Worm (Caenorhabditis elegans) whole organism, young adult: ENCODE measurements around the gene Y62H9A.9.

ENCODE experiments used
- F23B12.7 ChIP-seq: sonication (generic microtip); optimal IDR thresholded peaks from 2 replicates; lab custom pipeline; 2017; ENCODE audit warnings: missing genetic modification characterization, mild to moderate bottlenecking, missing compliant biosample characterization, antibody characterized with exemption, moderate library complexity; ENCODE audit not compliant: insufficient read depth
- F39B2.1 ChIP-seq: fragments of 200-800 bp; sonication (Bioruptor generic); IDR thresholded peaks from 2 replicates; pipeline ENCODE4 v1.3.6; 2022; ENCODE audit warnings: missing genetic modification reagents, missing genetic modification characterization, missing compliant biosample characterization
- F49E8.2 ChIP-seq: sonication (generic microtip); optimal IDR thresholded peaks from 3 replicates; lab custom pipeline; 2017; ENCODE audit warnings: missing genetic modification characterization, mild to moderate bottlenecking, missing compliant biosample characterization, antibody characterized with exemption, moderate library complexity; ENCODE audit not compliant: insufficient read depth
- F55B11.4 ChIP-seq: sonication (generic microtip); optimal IDR thresholded peaks from 2 replicates; lab custom pipeline; 2016; ENCODE audit warnings: missing compliant biosample characterization, missing genetic modification characterization, borderline replicate concordance; ENCODE audit not compliant: insufficient read depth
- F57A8.1 ChIP-seq: fragments of 200-800 bp; sonication (Bioruptor generic); optimal IDR thresholded peaks from 2 replicates; lab custom pipeline; 2018; ENCODE audit warnings: mild to moderate bottlenecking, missing genetic modification characterization, moderate library complexity, missing compliant biosample characterization
- T26A5.8 ChIP-seq: sonication (generic microtip); optimal IDR thresholded peaks from 2 replicates; lab custom pipeline; 2016; ENCODE audit warnings: missing genetic modification characterization, missing compliant biosample characterization
- Y56A3A.18 ChIP-seq: fragments of 200-800 bp; sonication (Bioruptor generic); IDR thresholded peaks from 2 replicates; pipeline ENCODE4 v1.3.6; 2022; ENCODE audit warnings: missing genetic modification reagents, missing genetic modification characterization, missing compliant biosample characterization
- akir-1 ChIP-seq: fragments of 200-800 bp; sonication (Bioruptor generic); optimal IDR thresholded peaks from 2 replicates; lab custom pipeline; 2018; ENCODE audit warnings: mild to moderate bottlenecking, missing genetic modification characterization, moderate library complexity, missing compliant biosample characterization
- ama-1 ChIP-seq, 3 experiments: fragments of 150-350 bp in 1 of 3; sonication (generic microtip) in 2 of 3; optimal IDR thresholded peaks; 2 replicates each; lab custom pipeline; 2014 to 2018; ENCODE audit warnings: missing biosample characterization in 2 of 3, missing genetic modification characterization in 2 of 3, missing genetic modification reagents in 2 of 3
- atf-7 ChIP-seq: sonication (generic microtip); optimal IDR thresholded peaks from 2 replicates; lab custom pipeline; 2017; ENCODE audit warnings: mild to moderate bottlenecking, missing genetic modification characterization, missing compliant biosample characterization
- attf-6 ChIP-seq: fragments of 200-800 bp; sonication (Bioruptor generic); IDR thresholded peaks from 2 replicates; pipeline ENCODE4 v1.3.6; 2022; ENCODE audit warnings: missing genetic modification reagents, missing genetic modification characterization, missing compliant biosample characterization
- ceh-100 ChIP-seq: fragments of 200-800 bp; sonication (Bioruptor generic); IDR thresholded peaks from 2 replicates; pipeline ENCODE4 v1.3.6; 2022; ENCODE audit warnings: missing genetic modification reagents, missing genetic modification characterization, missing compliant biosample characterization
- ceh-79 ChIP-seq: sonication (generic microtip); optimal IDR thresholded peaks from 2 replicates; lab custom pipeline; 2017; ENCODE audit warnings: mild to moderate bottlenecking, missing genetic modification characterization, missing compliant biosample characterization
- chd-7 ChIP-seq: sonication (generic microtip); optimal IDR thresholded peaks from 2 replicates; lab custom pipeline; 2016; ENCODE audit warnings: mild to moderate bottlenecking, missing genetic modification characterization, moderate library complexity, missing compliant biosample characterization
- die-1 ChIP-seq: sonication (generic microtip); optimal IDR thresholded peaks from 2 replicates; lab custom pipeline; 2016; ENCODE audit warnings: missing genotype, mild to moderate bottlenecking, missing genetic modification characterization, missing compliant biosample characterization
- fkh-3 ChIP-seq: sonication (generic microtip); optimal IDR thresholded peaks from 2 replicates; lab custom pipeline; 2016; ENCODE audit warnings: mild to moderate bottlenecking, missing genetic modification characterization, missing compliant biosample characterization
- gei-17 ChIP-seq: fragments of 200-800 bp; sonication (Bioruptor generic); optimal IDR thresholded peaks from 2 replicates; lab custom pipeline; 2018; ENCODE audit warnings: mild to moderate bottlenecking, missing genetic modification characterization, missing compliant biosample characterization
- hlh-12 ChIP-seq: sonication (generic microtip); optimal IDR thresholded peaks from 2 replicates; lab custom pipeline; 2016; ENCODE audit warnings: missing genetic modification characterization, missing compliant biosample characterization
- hsf-1 ChIP-seq: fragments of 200-800 bp; sonication (Bioruptor generic); IDR thresholded peaks from 2 replicates; pipeline ENCODE4 v1.3.6; 2022; ENCODE audit warnings: missing genetic modification reagents, missing genetic modification characterization, missing compliant biosample characterization
- lag-1 ChIP-seq: fragments of 200-800 bp; sonication (Bioruptor generic); IDR thresholded peaks from 2 replicates; pipeline ENCODE4 v1.3.6; 2022; ENCODE audit warnings: missing genetic modification reagents, missing genetic modification characterization, missing compliant biosample characterization
- lin-35 ChIP-seq, 3 experiments: fragments of 150-350 bp in 2 of 3; sonication (generic microtip) in 1 of 3; optimal IDR thresholded peaks; 2 replicates each; lab custom pipeline; 2014 to 2018; ENCODE audit warnings: missing biosample characterization in 3 of 3, missing genetic modification characterization in 3 of 3, missing genetic modification reagents in 3 of 3
- lin-54 ChIP-seq: fragments of 200-800 bp; sonication (Bioruptor generic); optimal IDR thresholded peaks from 2 replicates; lab custom pipeline; 2018; ENCODE audit warnings: mild to moderate bottlenecking, missing genetic modification characterization, missing compliant biosample characterization
- lsy-27 ChIP-seq: sonication (generic microtip); optimal IDR thresholded peaks from 2 replicates; lab custom pipeline; 2017; ENCODE audit warnings: missing genetic modification characterization, mild to moderate bottlenecking, missing compliant biosample characterization, antibody characterized with exemption, missing genotype, borderline replicate concordance; ENCODE audit not compliant: insufficient read depth
- madf-6 ChIP-seq: fragments of 200-800 bp; sonication (Bioruptor generic); IDR thresholded peaks from 2 replicates; pipeline ENCODE4 v1.3.6; 2022; ENCODE audit warnings: missing genetic modification reagents, missing genetic modification characterization, missing compliant biosample characterization
- mxl-1 ChIP-seq: sonication (generic microtip); optimal IDR thresholded peaks from 2 replicates; lab custom pipeline; 2016; ENCODE audit warnings: missing genetic modification characterization, missing compliant biosample characterization
- nfya-2 ChIP-seq: fragments of 200-800 bp; sonication (Bioruptor generic); IDR thresholded peaks from 2 replicates; pipeline ENCODE4 v1.3.6; 2022; ENCODE audit warnings: missing genetic modification reagents, missing genetic modification characterization, missing compliant biosample characterization
- nhr-120 ChIP-seq: fragments of 200-800 bp; sonication (Bioruptor generic); IDR thresholded peaks from 2 replicates; pipeline ENCODE4 v1.3.6; 2022; ENCODE audit warnings: missing genetic modification characterization, missing compliant biosample characterization
- nhr-90 ChIP-seq: sonication (generic microtip); optimal IDR thresholded peaks from 2 replicates; lab custom pipeline; 2016; ENCODE audit warnings: missing genotype, mild to moderate bottlenecking, missing genetic modification characterization, missing compliant biosample characterization
- pha-4 ChIP-seq: fragments of 150-350 bp; sonication (generic microtip); optimal IDR thresholded peaks from 2 replicates; lab custom pipeline; 2014; ENCODE audit warnings: missing biosample characterization, missing genetic modification reagents, missing genetic modification characterization
- snpc-1.1 ChIP-seq: sonication (generic microtip); optimal IDR thresholded peaks from 2 replicates; lab custom pipeline; 2017; ENCODE audit warnings: missing genetic modification characterization, mild to moderate bottlenecking, missing compliant biosample characterization, antibody characterized with exemption, moderate library complexity, missing genotype, missing genetic modification reagents; ENCODE audit not compliant: insufficient read depth
- unc-62 ChIP-seq: fragments of 150-350 bp; optimal IDR thresholded peaks from 2 replicates; lab custom pipeline; 2014; ENCODE audit warnings: missing biosample characterization, missing genetic modification reagents, missing genetic modification characterization
- xnd-1 ChIP-seq: sonication (generic microtip); optimal IDR thresholded peaks from 2 replicates; lab custom pipeline; 2016; ENCODE audit warnings: missing genotype, missing genetic modification reagents, missing genetic modification characterization, missing compliant biosample characterization
- ztf-22 ChIP-seq: fragments of 200-800 bp; sonication (Bioruptor generic); optimal IDR thresholded peaks from 2 replicates; lab custom pipeline; 2018; ENCODE audit warnings: mild to moderate bottlenecking, missing genetic modification characterization, moderate library complexity, missing compliant biosample characterization
- ztf-3 ChIP-seq: fragments of 200-800 bp; sonication (Bioruptor generic); optimal IDR thresholded peaks from 2 replicates; lab custom pipeline; 2018; ENCODE audit warnings: mild to moderate bottlenecking, missing genetic modification characterization, missing compliant biosample characterization

The Y62H9A.9 gene

ce11 chrX:11885577-11885976 is 12.4 kb downstream of the Y62H9A.9 start, which contains the start of gene Y62H9A.7:
Gene Y62H9A.7, minus strand, starts transcription at chrX:11885677.
- TF ChIP-seq xnd-1 (tag; lab: Kevin White, UChicago) (no peak), ceh-100 (GFP tag; lab: Robert Waterston, UW) (no peak), F55B11.4 (tag; lab: Kevin White, UChicago) (no peak), snpc-1.1 (tag; lab: Kevin White, UChicago) (no peak), madf-6 (GFP tag; lab: Robert Waterston, UW) (no peak), T26A5.8 (tag; lab: Kevin White, UChicago) (no peak), nhr-90 (tag; lab: Kevin White, UChicago) (no peak), ztf-22 (no peak), lsy-27 (no peak), unc-62 (GFP tag; lab: Kevin White, UChicago) (no peak), chd-7 (tag; lab: Kevin White, UChicago) (no peak), F23B12.7 (tag; lab: Kevin White, UChicago) (no peak), die-1 (tag; lab: Kevin White, UChicago) (no peak), nfya-2 (GFP tag; lab: Robert Waterston, UW) (no peak), ama-1 (optimal IDR thresholded peaks at IDR 0.05; lab: Kevin White, UChicago) (no peak), ama-1 (GFP tag; optimal IDR thresholded peaks at IDR 0.05; lab: Kevin White, UChicago) (no peak)

DNA sequence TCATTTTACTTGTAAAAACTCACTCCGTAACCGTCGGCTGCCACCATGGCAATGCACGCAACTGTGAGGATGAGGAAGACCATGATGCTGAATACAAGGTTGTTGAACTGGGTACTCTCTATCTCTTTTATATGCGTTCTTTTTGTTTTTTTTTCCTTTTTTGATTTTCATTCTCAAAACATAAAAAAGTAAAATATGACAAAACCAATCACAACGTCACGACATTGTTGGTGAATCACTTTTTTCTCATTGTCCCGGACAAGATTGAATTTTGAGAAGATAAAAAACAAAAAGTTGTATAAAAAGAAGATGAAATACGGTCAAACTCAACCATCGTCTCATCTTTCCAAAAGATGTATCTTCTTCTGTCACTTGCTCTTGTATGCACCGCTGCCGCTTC is 15.1 kb downstream of the Y62H9A.9 start, which contains the start of the genes Y62H9A.5 and ule-5:
Y62H9A.5 (minus strand) TSS at position 101 of the 400 bp plus-strand sequence.
ule-5 (plus strand) TSS at position 328 of the 400 bp plus-strand sequence.
- TF ChIP-seq atf-7 (tag; lab: Kevin White, UChicago) (no peak), lag-1 (GFP tag; lab: Robert Waterston, UW) (no peak), fkh-3 (tag; lab: Kevin White, UChicago) (no peak), gei-17 (GFP tag; lab: Kevin White, UChicago) (no peak), ceh-79 (tag; lab: Kevin White, UChicago) (no peak), nhr-120 (GFP tag; lab: Robert Waterston, UW) (no peak), Y56A3A.18 (GFP tag; lab: Robert Waterston, UW) (no peak), pha-4 (no peak), ama-1 (optimal IDR thresholded peaks at IDR 0.05; lab: Kevin White, UChicago) (no peak), ama-1 (GFP tag; optimal IDR thresholded peaks at IDR 0.05; lab: Kevin White, UChicago) (no peak), mxl-1 (tag; lab: Kevin White, UChicago) (no peak), hsf-1 (no peak), lin-35 (GFP tag; optimal IDR thresholded peaks at IDR 0.05; lab: Kevin White, UChicago) (no peak)

DNA sequence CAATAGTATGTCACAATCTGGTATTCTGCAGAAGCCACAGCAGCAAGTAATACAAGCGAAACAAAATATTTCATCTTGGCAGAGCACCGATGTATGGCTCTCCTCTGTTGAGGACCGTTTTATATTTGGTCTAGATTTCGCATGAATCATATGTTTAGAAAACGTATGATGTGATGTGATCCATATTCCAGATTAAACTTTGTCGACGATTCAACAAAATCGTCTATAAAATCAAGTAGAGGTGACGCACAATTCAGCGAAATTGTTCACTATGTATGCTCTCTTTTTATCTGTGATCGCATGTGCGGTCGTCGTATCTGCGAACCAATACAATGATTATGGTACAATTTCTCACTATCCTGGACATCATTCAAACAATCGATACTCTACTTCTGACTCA is 18.1 kb downstream of the Y62H9A.9 start, which contains the start of the genes Y62H9A.3 and Y62H9A.4:
Y62H9A.3 (minus strand) TSS at position 101 of the 400 bp plus-strand sequence.
Y62H9A.4 (plus strand) TSS at position 256 of the 400 bp plus-strand sequence.
- TF ChIP-seq attf-6 (GFP tag; lab: Robert Waterston, UW), result no peak
- no peak for TF ChIP-seq F57A8.1 (GFP tag; lab: Kevin White, UChicago)
- no peak for TF ChIP-seq F39B2.1 (GFP tag; lab: Robert Waterston, UW)
- TF ChIP-seq F49E8.2 (tag; lab: Kevin White, UChicago), result no peak
- TF ChIP-seq ztf-3 (GFP tag; lab: Kevin White, UChicago), result no peak
- TF ChIP-seq akir-1, result no peak
- TF ChIP-seq chd-7 (tag; lab: Kevin White, UChicago), result no peak
- no peak for TF ChIP-seq hlh-12 (tag; lab: Kevin White, UChicago)
- TF ChIP-seq lin-54, result no peak
